Worm (Caenorhabditis elegans): ENCODE measurements around the gene his-24.

DNA sequence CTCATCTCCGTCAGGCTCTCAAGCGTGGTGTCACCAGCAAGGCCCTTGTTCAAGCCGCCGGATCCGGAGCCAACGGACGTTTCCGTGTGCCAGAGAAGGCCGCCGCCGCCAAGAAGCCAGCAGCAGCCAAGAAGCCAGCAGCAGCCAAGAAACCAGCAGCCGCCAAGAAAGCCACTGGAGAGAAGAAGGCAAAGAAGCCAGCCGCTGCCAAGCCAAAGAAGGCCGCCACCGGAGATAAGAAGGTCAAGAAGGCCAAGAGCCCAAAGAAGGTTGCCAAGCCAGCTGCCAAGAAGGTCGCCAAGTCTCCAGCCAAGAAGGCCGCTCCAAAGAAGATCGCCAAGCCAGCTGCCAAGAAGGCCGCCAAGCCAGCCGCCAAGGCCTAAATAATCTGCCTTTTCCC is 592 bp downstream of the his-24 start:
- TF ChIP-seq nhr-23 (tag; optimal IDR thresholded peaks at IDR 0.05) (no peak), ceh-28 (tag; optimal IDR thresholded peaks at IDR 0.05) (no peak), nhr-76 (tag; optimal IDR thresholded peaks at IDR 0.05) (no peak)
